Fruit fly (Drosophila melanogaster) whole organism, embryonic: Measurements from ENCODE around the gene CG32087.
A peak's percentile ranks its signal among the peaks of the same experiment; 100 is the strongest.

ENCODE experiments used
- Ada2b ChIP-seq: fragments of 200-800 bp; sonication (Bioruptor generic); IDR thresholded peaks from 2 replicates; pipeline ENCODE4 v1.3.6; 2022; ENCODE audit warnings: missing biosample characterization, missing genetic modification characterization
- B-H2 ChIP-seq: fragments of 200-800 bp; sonication (Bioruptor generic); optimal IDR thresholded peaks from 2 replicates; lab custom pipeline; 2018; ENCODE audit warnings: missing biosample characterization, mild to moderate bottlenecking, missing genetic modification characterization
- BtbVII ChIP-seq: fragments of 200-800 bp; sonication (Bioruptor generic); optimal IDR thresholded peaks from 3 replicates; lab custom pipeline; 2017; ENCODE audit warnings: missing biosample characterization, mild to moderate bottlenecking, missing genetic modification characterization
- CG10565 ChIP-seq: fragments of 200-800 bp; sonication (Bioruptor generic); optimal IDR thresholded peaks from 3 replicates; lab custom pipeline; 2016; ENCODE audit warnings: missing biosample characterization, mild to moderate bottlenecking, missing genetic modification characterization
- CG11456 ChIP-seq: fragments of 200-800 bp; sonication (Bioruptor generic); IDR thresholded peaks from 3 replicates; pipeline ENCODE4 v1.3.6; 2022; ENCODE audit warnings: missing biosample characterization, missing genetic modification characterization
- CG14860 ChIP-seq: fragments of 200-800 bp; sonication (Bioruptor generic); IDR thresholded peaks from 3 replicates; pipeline ENCODE4 v1.3.6; 2022; ENCODE audit warnings: missing biosample characterization, missing genetic modification characterization; ENCODE audit not compliant: partially characterized antibody
- CG16863 ChIP-seq: fragments of 200-800 bp; sonication (Bioruptor generic); optimal IDR thresholded peaks from 3 replicates; lab custom pipeline; 2016; ENCODE audit warnings: missing biosample characterization, missing genetic modification characterization
- CG17186 ChIP-seq: fragments of 200-800 bp; sonication (Bioruptor generic); optimal IDR thresholded peaks from 3 replicates; lab custom pipeline; 2017; ENCODE audit warnings: missing biosample characterization, missing genetic modification reagents, missing genetic modification characterization
- CG17385 ChIP-seq: fragments of 200-800 bp; sonication (Bioruptor generic); optimal IDR thresholded peaks from 3 replicates; lab custom pipeline; 2018; ENCODE audit warnings: missing biosample characterization, mild to moderate bottlenecking, missing genetic modification characterization
- CG18764 ChIP-seq: fragments of 200-800 bp; sonication (Bioruptor generic); optimal IDR thresholded peaks from 3 replicates; lab custom pipeline; 2016; ENCODE audit warnings: missing biosample characterization, missing genetic modification characterization
- CG3726 ChIP-seq: fragments of 200-800 bp; sonication (Bioruptor generic); IDR thresholded peaks from 3 replicates; pipeline ENCODE4, ENCODE4 v1.3.6; 2022; ENCODE audit warnings: missing biosample characterization, missing genetic modification characterization
- CG3995 ChIP-seq: fragments of 200-800 bp; sonication (Bioruptor generic); optimal IDR thresholded peaks from 3 replicates; lab custom pipeline; 2016; ENCODE audit warnings: missing biosample characterization, missing genetic modification characterization
- CG4424 ChIP-seq: fragments of 200-800 bp; sonication (Bioruptor generic); optimal IDR thresholded peaks from 3 replicates; lab custom pipeline; 2016; ENCODE audit warnings: missing biosample characterization, missing genetic modification characterization
- CG5245 ChIP-seq: fragments of 200-800 bp; sonication (Bioruptor generic); optimal IDR thresholded peaks from 3 replicates; lab custom pipeline; 2016; ENCODE audit warnings: missing biosample characterization, missing genetic modification characterization
- CG7271 ChIP-seq: fragments of 200-800 bp; sonication (Bioruptor generic); optimal IDR thresholded peaks from 2 replicates; lab custom pipeline; 2018; ENCODE audit warnings: missing biosample characterization, mild to moderate bottlenecking, missing genetic modification characterization, moderate library complexity
- CG7987 ChIP-seq: fragments of 200-800 bp; sonication (Bioruptor generic); optimal IDR thresholded peaks from 2 replicates; lab custom pipeline; 2018; ENCODE audit warnings: missing biosample characterization, mild to moderate bottlenecking, missing genetic modification characterization, moderate library complexity
- CG8924 ChIP-seq: fragments of 200-800 bp; optimal IDR thresholded peaks from 3 replicates; lab custom pipeline; 2019; ENCODE audit warnings: missing biosample characterization, mild to moderate bottlenecking, missing genetic modification characterization, moderate library complexity
- CG9609 ChIP-seq: fragments of 200-800 bp; sonication (Bioruptor generic); optimal IDR thresholded peaks from 3 replicates; lab custom pipeline; 2016; ENCODE audit warnings: missing biosample characterization, missing genetic modification characterization
- CG9727 ChIP-seq: fragments of 200-800 bp; sonication (Bioruptor generic); optimal IDR thresholded peaks from 3 replicates; lab custom pipeline; 2017; ENCODE audit warnings: missing biosample characterization, mild to moderate bottlenecking, missing genetic modification characterization
- CG9876 ChIP-seq: fragments of 200-800 bp; sonication (Bioruptor generic); optimal IDR thresholded peaks from 2 replicates; lab custom pipeline; 2016; ENCODE audit warnings: missing biosample characterization, missing genetic modification characterization
- CG9932 ChIP-seq: fragments of 200-800 bp; sonication (Bioruptor generic); IDR thresholded peaks from 2 replicates; pipeline ENCODE4 v1.3.6; 2022; ENCODE audit warnings: missing biosample characterization, missing genetic modification characterization
- D ChIP-seq, 2 experiments: fragments of 200-800 bp in 1 of 2; fragments of >200 bp in 1 of 2; sonication (Bioruptor generic) in 1 of 2; optimal IDR thresholded peaks; 2 replicates in 1 of 2; 3 replicates in 1 of 2; lab custom pipeline; 2017; ENCODE audit warnings: mild to moderate bottlenecking in 1 of 2, missing biosample characterization in 1 of 2, missing genetic modification characterization in 1 of 2, missing genetic modification reagents in 1 of 2
- E2f2 ChIP-seq: fragments of 200-800 bp; sonication (Bioruptor generic); IDR thresholded peaks from 2 replicates; pipeline ENCODE4 v1.3.6; 2022; ENCODE audit warnings: missing biosample characterization, missing genetic modification characterization
- ERR ChIP-seq: fragments of 200-800 bp; sonication (Bioruptor generic); optimal IDR thresholded peaks from 2 replicates; lab custom pipeline; 2016; ENCODE audit warnings: missing biosample characterization, missing genetic modification characterization
- Eip74EF ChIP-seq, 2 experiments: fragments of 200-800 bp in 1 of 2; fragments of >200 bp in 1 of 2; sonication (Bioruptor generic) in 1 of 2; optimal IDR thresholded peaks; 2 replicates each; lab custom pipeline; 2017 to 2019; ENCODE audit warnings: missing biosample characterization in 2 of 2, missing genetic modification characterization in 2 of 2, mild to moderate bottlenecking in 1 of 2, moderate library complexity in 1 of 2
- Fer3 ChIP-seq: fragments of 200-800 bp; sonication (Bioruptor generic); optimal IDR thresholded peaks from 2 replicates; lab custom pipeline; 2018; ENCODE audit warnings: missing biosample characterization, mild to moderate bottlenecking, missing genetic modification characterization, moderate library complexity
- Max ChIP-seq: fragments of 200-800 bp; sonication (Bioruptor generic); optimal IDR thresholded peaks from 2 replicates; lab custom pipeline; 2016; ENCODE audit warnings: missing biosample characterization, mild to moderate bottlenecking, missing genetic modification characterization
- Med ChIP-seq: fragments of 200-800 bp; sonication (Bioruptor generic); peaks from one replicate; lab custom pipeline; 2016; ENCODE audit warnings: missing biosample characterization, missing genetic modification characterization, mild to moderate bottlenecking, inconsistent platforms, moderate library complexity
- Oli ChIP-seq: fragments of 200-800 bp; sonication (Bioruptor generic); optimal IDR thresholded peaks from 2 replicates; lab custom pipeline; 2018; ENCODE audit warnings: missing biosample characterization, mild to moderate bottlenecking, missing genetic modification characterization, moderate library complexity
- Pdp1 ChIP-seq, 2 experiments: fragments of 200-800 bp; sonication (Bioruptor generic); optimal IDR thresholded peaks; 3 replicates each; lab custom pipeline; 2016; ENCODE audit warnings: missing biosample characterization in 2 of 2, missing genetic modification characterization in 2 of 2, mild to moderate bottlenecking in 1 of 2, moderate library complexity in 1 of 2
- Taf1 ChIP-seq: fragments of 200-800 bp; sonication (Bioruptor generic); IDR thresholded peaks from 2 replicates; pipeline ENCODE4 v1.3.6; 2022; ENCODE audit warnings: missing biosample characterization, missing genetic modification characterization
- Usf ChIP-seq: fragments of 200-800 bp; sonication (Bioruptor generic); optimal IDR thresholded peaks from 2 replicates; lab custom pipeline; 2017; ENCODE audit warnings: missing genotype, missing biosample characterization, missing genetic modification characterization
- YL-1 ChIP-seq: fragments of 200-800 bp; sonication (Bioruptor generic); optimal IDR thresholded peaks from 3 replicates; lab custom pipeline; 2017; ENCODE audit warnings: missing biosample characterization, mild to moderate bottlenecking, missing genetic modification characterization
- crol ChIP-seq: fragments of 200-800 bp; sonication (Bioruptor generic); IDR thresholded peaks from 2 replicates; pipeline ENCODE4 v1.3.6; 2022; ENCODE audit warnings: missing biosample characterization, missing genetic modification characterization
- danr ChIP-seq: fragments of 200-800 bp; sonication (Bioruptor generic); IDR thresholded peaks from 2 replicates; pipeline ENCODE4 v1.3.6; 2022; ENCODE audit warnings: missing biosample characterization, missing genetic modification characterization
- fru ChIP-seq: fragments of >200 bp; optimal IDR thresholded peaks from 2 replicates; lab custom pipeline; 2017
- gcm2 ChIP-seq: fragments of 200-800 bp; sonication (Bioruptor generic); optimal IDR thresholded peaks from 2 replicates; lab custom pipeline; 2016; ENCODE audit warnings: missing biosample characterization, missing genetic modification characterization
- inv ChIP-seq: fragments of 200-800 bp; sonication (Bioruptor generic); IDR thresholded peaks from 2 replicates; pipeline ENCODE4 v1.3.6; 2022; ENCODE audit warnings: missing biosample characterization, missing genetic modification characterization; ENCODE audit not compliant: partially characterized antibody
- lilli ChIP-seq: fragments of 200-800 bp; sonication (Bioruptor generic); optimal IDR thresholded peaks from 3 replicates; lab custom pipeline; 2016; ENCODE audit warnings: missing biosample characterization, missing genetic modification characterization
- luna ChIP-seq: fragments of 200-800 bp; sonication (Bioruptor generic); optimal IDR thresholded peaks from 2 replicates; lab custom pipeline; 2016; ENCODE audit warnings: missing biosample characterization, missing genetic modification characterization
- nerfin-1 ChIP-seq: fragments of 200-800 bp; sonication (Bioruptor generic); optimal IDR thresholded peaks from 3 replicates; lab custom pipeline; 2019; ENCODE audit warnings: missing biosample characterization, mild to moderate bottlenecking, missing genetic modification characterization, moderate library complexity
- pan ChIP-seq, 4 experiments: fragments of >200 bp in 3 of 4; fragments of 200-800 bp in 1 of 4; sonication (Bioruptor generic) in 1 of 4; optimal IDR thresholded peaks in 3 of 4; IDR thresholded peaks in 1 of 4; 2 replicates each; pipeline versions ENCODE4 v1.3.6 to Lab custom; 2017 to 2022; ENCODE audit warnings: missing biosample characterization in 2 of 4, missing genetic modification characterization in 2 of 4, mixed read lengths in 1 of 4
- psq ChIP-seq: fragments of 200-800 bp; sonication (Bioruptor generic); optimal IDR thresholded peaks from 2 replicates; lab custom pipeline; 2017; ENCODE audit warnings: missing biosample characterization, missing genetic modification characterization
- salm ChIP-seq: fragments of 200-800 bp; sonication (Bioruptor generic); optimal IDR thresholded peaks from 2 replicates; lab custom pipeline; 2018; ENCODE audit warnings: missing biosample characterization, mild to moderate bottlenecking, missing genetic modification characterization
- tio ChIP-seq: fragments of 200-800 bp; sonication (Bioruptor generic); optimal IDR thresholded peaks from 2 replicates; lab custom pipeline; 2017; ENCODE audit warnings: missing biosample characterization, missing genetic modification characterization, inconsistent platforms
- toy ChIP-seq: fragments of 200-800 bp; sonication (Bioruptor generic); IDR thresholded peaks from 2 replicates; pipeline ENCODE4 v1.3.6; 2022; ENCODE audit warnings: missing biosample characterization, missing genetic modification characterization
- zf30C ChIP-seq: fragments of 200-800 bp; sonication (Bioruptor generic); optimal IDR thresholded peaks from 3 replicates; lab custom pipeline; 2018; ENCODE audit warnings: missing biosample characterization, mild to moderate bottlenecking, missing genetic modification characterization

CG32087 gene

DNA sequence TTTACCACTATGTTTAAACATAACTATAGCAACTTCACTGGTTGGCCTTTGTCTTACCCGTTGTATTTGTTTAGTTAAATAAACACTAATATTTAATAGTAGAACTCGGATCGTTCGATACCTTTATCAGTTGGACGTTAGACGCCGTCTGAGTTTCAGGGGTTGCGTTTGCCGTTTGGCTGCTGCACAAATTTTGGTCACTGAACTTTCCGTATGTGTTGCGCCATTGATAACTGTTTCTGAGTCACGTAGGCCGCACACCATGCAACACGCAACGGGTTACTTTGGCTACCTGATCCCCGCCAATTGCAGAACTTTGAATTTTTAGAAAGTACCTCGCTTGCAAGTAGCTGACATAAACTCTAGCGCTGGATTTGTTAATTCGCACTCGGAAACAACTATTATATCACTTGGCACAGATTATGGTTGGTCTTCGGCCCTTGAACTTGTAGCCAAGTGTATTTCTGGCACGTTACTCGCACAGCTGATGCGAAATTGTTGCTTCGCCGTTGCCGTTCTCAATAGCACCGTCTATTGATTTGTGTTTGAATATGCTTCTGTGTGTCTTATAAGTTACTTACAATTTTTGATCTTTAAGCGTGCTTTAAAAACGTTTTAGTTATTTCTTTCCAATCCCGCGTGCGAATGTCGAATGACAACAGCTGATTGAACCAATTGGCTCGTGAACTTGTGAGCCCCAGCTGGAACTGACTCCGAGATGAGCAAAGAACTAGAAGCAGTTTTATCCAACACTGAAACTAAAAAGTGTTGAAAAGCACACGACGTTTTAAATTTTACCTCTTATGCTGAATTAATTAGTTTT is 35.4 kb upstream of the CG32087 start, which contains the start of gene Dph1 (continued):
- TF ChIP-seq BtbVII, result peak; percentile 87
- peak; percentile 68; the same call in 1 of the 2 replicates for TF ChIP-seq danr (GFP tag; lab: Robert Waterston, UW)
- peak; percentile 29 for TF ChIP-seq CG10565 (GFP tag; lab: Kevin White, UChicago)
- TF ChIP-seq inv (GFP tag; lab: Robert Waterston, UW), result peak; percentile 31; the same call in 1 of the 2 replicates
- no peak for TF ChIP-seq fru (lab: Kevin White, UChicago)
- TF ChIP-seq Eip74EF (GFP tag; optimal IDR thresholded peaks at IDR 0.05; lab: Kevin White, UChicago), result peak in 1 of 2 experiments; percentile 88
- TF ChIP-seq CG7271 (tag; lab: Kevin White, UChicago), result peak; percentile 50
- peak; percentile 87 for TF ChIP-seq lilli (GFP tag; lab: Kevin White, UChicago)
- TF ChIP-seq CG5245 (GFP tag; lab: Kevin White, UChicago), result peak; percentile 55
- peak; percentile 85 for TF ChIP-seq CG4424 (GFP tag; lab: Kevin White, UChicago)
- TF ChIP-seq pan (optimal IDR thresholded peaks at IDR 0.05; lab: Kevin White, UChicago), result no peak
- TF ChIP-seq pan (GFP tag; optimal IDR thresholded peaks at IDR 0.05 in 1 of 2, IDR thresholded peaks at IDR 0.05 in 1 of 2), result peak in 1 of 2 experiments; percentile 90
- TF ChIP-seq Med (GFP tag; lab: Kevin White, UChicago), result peak; percentile 98
- peak; percentile 59 for TF ChIP-seq CG7987 (GFP tag; lab: Kevin White, UChicago)
- peak; percentile 65 for TF ChIP-seq ERR (GFP tag; lab: Kevin White, UChicago)
- TF ChIP-seq CG9609 (GFP tag; lab: Kevin White, UChicago), result peak; percentile 83
- TF ChIP-seq psq (GFP tag; lab: Kevin White, UChicago), result no peak
- TF ChIP-seq CG17186 (GFP tag; lab: Kevin White, UChicago), result peak; percentile 1
- TF ChIP-seq Pdp1 (GFP tag; optimal IDR thresholded peaks at IDR 0.05; lab: Kevin White, UChicago), result peak; percentile 75 to 96
- peak; percentile 71 for TF ChIP-seq nerfin-1 (tag; lab: Kevin White, UChicago)
- peak; percentile 42 for TF ChIP-seq CG18764 (GFP tag; lab: Kevin White, UChicago)
- TF ChIP-seq CG17385 (GFP tag; lab: Kevin White, UChicago), result peak; percentile 76
- TF ChIP-seq Max (GFP tag; lab: Kevin White, UChicago), result peak; percentile 46
- peak; percentile 91 for TF ChIP-seq E2f2 (GFP tag; lab: Robert Waterston, UW)
- TF ChIP-seq CG8924 (tag; lab: Kevin White, UChicago), result peak; percentile 86
- TF ChIP-seq toy (GFP tag; lab: Robert Waterston, UW), result 0 out of 2 replicates have a peak, but pooled peaks have one; percentile 36
- peak; percentile 79 for TF ChIP-seq gcm2 (GFP tag; lab: Kevin White, UChicago)
- peak; percentile 77 for TF ChIP-seq Fer3 (tag; lab: Kevin White, UChicago)
- no peak; the same call in 1 of the 3 replicates for TF ChIP-seq CG11456 (GFP tag; lab: Robert Waterston, UW)
- peak; percentile 53 for TF ChIP-seq salm
- TF ChIP-seq D (optimal IDR thresholded peaks at IDR 0.05; lab: Kevin White, UChicago), result no peak
- TF ChIP-seq D (GFP tag; optimal IDR thresholded peaks at IDR 0.05; lab: Kevin White, UChicago), result peak; percentile 81
- TF ChIP-seq CG9876 (GFP tag; lab: Kevin White, UChicago), result peak; percentile 5
- TF ChIP-seq Usf (GFP tag; lab: Kevin White, UChicago), result peak; percentile 63
- peak; percentile 86 for TF ChIP-seq Oli (tag; lab: Kevin White, UChicago)
- TF ChIP-seq CG9932 (GFP tag; lab: Robert Waterston, UW), result peak; percentile 8; the same call in 1 of the 2 replicates
- TF ChIP-seq CG16863 (GFP tag; lab: Kevin White, UChicago), result peak; percentile 71
- TF ChIP-seq CG14860 (GFP tag; lab: Robert Waterston, UW), result no peak
- TF ChIP-seq crol (GFP tag; lab: Robert Waterston, UW), result no peak
- peak; percentile 90 for TF ChIP-seq CG9727 (GFP tag; lab: Kevin White, UChicago)
- TF ChIP-seq zf30C (GFP tag; lab: Kevin White, UChicago), result no peak
- peak; percentile 58 for TF ChIP-seq tio (GFP tag; lab: Kevin White, UChicago)
- TF ChIP-seq Taf1, result peak; percentile 68
- 0 out of 3 replicates have a peak, but pooled peaks have one; percentile 81 for TF ChIP-seq CG3726
- peak; percentile 64 for TF ChIP-seq luna
- peak; percentile 76 for TF ChIP-seq CG3995 (GFP tag; lab: Kevin White, UChicago)
- peak; percentile 85 for TF ChIP-seq Ada2b (GFP tag; lab: Robert Waterston, UW)
- TF ChIP-seq B-H2 (GFP tag; lab: Kevin White, UChicago), result peak; percentile 66
- peak; percentile 93 for TF ChIP-seq YL-1 (GFP tag; lab: Kevin White, UChicago)
